Worm (Caenorhabditis elegans) whole organism, early embryonic: ENCODE results near the gene lact-9.

Experiments
- F13C5.2 ChIP-seq: sonication (generic microtip); optimal IDR thresholded peaks from 2 replicates; lab custom pipeline; 2017; ENCODE audit warnings: mild to moderate bottlenecking, missing genetic modification characterization, inconsistent platforms, missing compliant biosample characterization
- ama-1 ChIP-seq: fragments of 150-350 bp; optimal IDR thresholded peaks from 2 replicates; lab custom pipeline; 2014
- ceh-13 ChIP-seq: fragments of 200-800 bp; sonication (Bioruptor generic); optimal IDR thresholded peaks from 2 replicates; lab custom pipeline; 2018; ENCODE audit warnings: mild to moderate bottlenecking, missing genetic modification characterization, missing compliant biosample characterization
- ceh-36 ChIP-seq: sonication (generic microtip); optimal IDR thresholded peaks from 2 replicates; lab custom pipeline; 2016; ENCODE audit warnings: missing genetic modification characterization, inconsistent platforms, missing compliant biosample characterization
- hmbx-1 ChIP-seq: sonication (generic microtip); optimal IDR thresholded peaks from 2 replicates; lab custom pipeline; 2016; ENCODE audit warnings: mild to moderate bottlenecking, missing genetic modification characterization, missing compliant biosample characterization
- tbx-37 ChIP-seq: fragments of 200-800 bp; sonication (Bioruptor generic); conservative IDR thresholded peaks from 2 replicates; pipeline ENCODE4 v1.3.6; 2022; ENCODE audit warnings: missing genetic modification reagents, missing genetic modification characterization, missing compliant biosample characterization
- tra-4 ChIP-seq: sonication (generic microtip); optimal IDR thresholded peaks from 2 replicates; lab custom pipeline; 2017; ENCODE audit warnings: missing genetic modification characterization, missing compliant biosample characterization

ce11 chrIV:13776745-13777144 lies 8.7 kb downstream of the lact-9 start:
- TF ChIP-seq ceh-36 (tag; lab: Kevin White, UChicago): no peak
- TF ChIP-seq ama-1 (lab: Kevin White, UChicago): no peak
- no peak for TF ChIP-seq ceh-13
- TF ChIP-seq tbx-37 (GFP tag; lab: Robert Waterston, UW): no peak
- no peak for TF ChIP-seq F13C5.2 (tag; lab: Kevin White, UChicago)
- no peak for TF ChIP-seq tra-4 (tag; lab: Kevin White, UChicago)
- no peak for TF ChIP-seq hmbx-1
